Worm (Caenorhabditis elegans): ENCODE measurements around the gene F19B10.10.

ce11 chrII:3709255-3709654, 28.0 kb upstream of the F19B10.10 start, which contains the start of gene srx-110:
- TF ChIP-seq klf-2 (GFP tag; conservative IDR thresholded peaks at IDR 0.05), result no peak
- no peak for TF ChIP-seq T22C8.4 (GFP tag; IDR thresholded peaks at IDR 0.05)
- no peak for TF ChIP-seq ztf-29 (GFP tag; IDR thresholded peaks at IDR 0.05)
- TF ChIP-seq flt-1 (GFP tag; IDR thresholded peaks at IDR 0.05), result no peak
- no peak for TF ChIP-seq tab-1 (GFP tag; IDR thresholded peaks at IDR 0.05)
- TF ChIP-seq med-1 (GFP tag; optimal IDR thresholded peaks at IDR 0.05; ENCODE audit: insufficient read depth), result no peak
- TF ChIP-seq cog-1 (tag; optimal IDR thresholded peaks at IDR 0.05), result no peak
- no peak for TF ChIP-seq ref-1 (GFP tag; conservative IDR thresholded peaks at IDR 0.05)
- no peak for TF ChIP-seq ztf-23 (GFP tag; IDR thresholded peaks at IDR 0.05)

Measured in whole organism, midembryonic.